Worm (Caenorhabditis elegans) whole organism, young adult: ENCODE results near the gene cpr-1.
A peak's percentile ranks its signal among the peaks of the same experiment; 100 is the strongest.

Experiments used
- B0336.3 ChIP-seq: fragments of 200-800 bp; sonication (Bioruptor generic); IDR thresholded peaks from 2 replicates; pipeline ENCODE4 v1.3.6; 2022; ENCODE audit warnings: missing genetic modification characterization, missing compliant biosample characterization
- D2030.7 ChIP-seq: fragments of 200-800 bp; sonication (Bioruptor generic); IDR thresholded peaks from 2 replicates; pipeline ENCODE4 v1.3.6; 2022; ENCODE audit warnings: missing genetic modification reagents, missing genetic modification characterization, missing compliant biosample characterization
- F49E8.2 ChIP-seq: sonication (generic microtip); optimal IDR thresholded peaks from 3 replicates; lab custom pipeline; 2017; ENCODE audit warnings: missing genetic modification characterization, mild to moderate bottlenecking, missing compliant biosample characterization, antibody characterized with exemption, moderate library complexity; ENCODE audit not compliant: insufficient read depth
- K11D2.4 ChIP-seq: fragments of 200-800 bp; sonication (Bioruptor generic); IDR thresholded peaks from 2 replicates; pipeline ENCODE4 v1.3.6; 2022; ENCODE audit warnings: missing genetic modification reagents, missing genetic modification characterization, missing compliant biosample characterization
- T26A5.8 ChIP-seq: sonication (generic microtip); optimal IDR thresholded peaks from 2 replicates; lab custom pipeline; 2016; ENCODE audit warnings: missing genetic modification characterization, missing compliant biosample characterization
- Y53F4B.3 ChIP-seq: fragments of 200-800 bp; sonication (Bioruptor generic); IDR thresholded peaks from 2 replicates; pipeline ENCODE4 v1.3.6; 2022; ENCODE audit warnings: missing genetic modification reagents, missing genetic modification characterization, missing compliant biosample characterization
- Y53G8AR.9 ChIP-seq: fragments of 200-800 bp; sonication (Bioruptor generic); conservative IDR thresholded peaks from 2 replicates; pipeline ENCODE4 v1.3.6; 2022; ENCODE audit warnings: missing genetic modification reagents, missing genetic modification characterization, missing compliant biosample characterization
- Y56A3A.18 ChIP-seq: fragments of 200-800 bp; sonication (Bioruptor generic); IDR thresholded peaks from 2 replicates; pipeline ENCODE4 v1.3.6; 2022; ENCODE audit warnings: missing genetic modification reagents, missing genetic modification characterization, missing compliant biosample characterization
- Y95B8A.8 ChIP-seq: fragments of 200-800 bp; sonication (Bioruptor generic); IDR thresholded peaks from 2 replicates; pipeline ENCODE4 v1.3.6; 2022; ENCODE audit warnings: missing genetic modification reagents, missing genetic modification characterization, missing compliant biosample characterization
- atf-7 ChIP-seq: sonication (generic microtip); optimal IDR thresholded peaks from 2 replicates; lab custom pipeline; 2017; ENCODE audit warnings: mild to moderate bottlenecking, missing genetic modification characterization, missing compliant biosample characterization
- attf-3 ChIP-seq: fragments of 200-800 bp; sonication (Bioruptor generic); conservative IDR thresholded peaks from 2 replicates; pipeline ENCODE4 v1.3.6; 2022; ENCODE audit warnings: missing genetic modification reagents, missing genetic modification characterization, missing compliant biosample characterization
- attf-5 ChIP-seq: fragments of 200-800 bp; sonication (Bioruptor generic); optimal IDR thresholded peaks from 2 replicates; lab custom pipeline; 2018; ENCODE audit warnings: mild to moderate bottlenecking, missing genetic modification characterization, missing compliant biosample characterization
- attf-6 ChIP-seq: fragments of 200-800 bp; sonication (Bioruptor generic); IDR thresholded peaks from 2 replicates; pipeline ENCODE4 v1.3.6; 2022; ENCODE audit warnings: missing genetic modification reagents, missing genetic modification characterization, missing compliant biosample characterization
- bed-1 ChIP-seq: fragments of 200-800 bp; sonication (Bioruptor generic); IDR thresholded peaks from 2 replicates; pipeline ENCODE4 v1.3.6; 2022; ENCODE audit warnings: missing genetic modification reagents, missing genetic modification characterization, missing compliant biosample characterization
- cebp-1 ChIP-seq, 2 experiments: fragments of 200-800 bp in 1 of 2; sonication (Bioruptor generic) in 1 of 2; sonication (generic microtip) in 1 of 2; IDR thresholded peaks in 1 of 2; optimal IDR thresholded peaks in 1 of 2; 2 replicates each; pipeline versions ENCODE4 v1.3.6 to Lab custom; 2017 to 2022; ENCODE audit warnings: missing compliant biosample characterization in 2 of 2, missing genetic modification characterization in 2 of 2, mild to moderate bottlenecking in 1 of 2, missing genetic modification reagents in 1 of 2, moderate library complexity in 1 of 2
- ceh-27 ChIP-seq: fragments of 200-800 bp; sonication (Bioruptor generic); optimal IDR thresholded peaks from 2 replicates; lab custom pipeline; 2018; ENCODE audit warnings: mild to moderate bottlenecking, missing genetic modification characterization, moderate library complexity, missing compliant biosample characterization
- ceh-58 ChIP-seq: fragments of 200-800 bp; sonication (Bioruptor generic); IDR thresholded peaks from 2 replicates; pipeline ENCODE4 v1.3.6; 2022; ENCODE audit warnings: missing genetic modification characterization, missing compliant biosample characterization
- die-1 ChIP-seq: sonication (generic microtip); optimal IDR thresholded peaks from 2 replicates; lab custom pipeline; 2016; ENCODE audit warnings: missing genotype, mild to moderate bottlenecking, missing genetic modification characterization, missing compliant biosample characterization
- dpff-1 ChIP-seq: sonication (generic microtip); optimal IDR thresholded peaks from 2 replicates; lab custom pipeline; 2017; ENCODE audit warnings: mild to moderate bottlenecking, missing genetic modification characterization, missing compliant biosample characterization
- egl-18 ChIP-seq: fragments of 200-800 bp; sonication (Bioruptor generic); IDR thresholded peaks from 2 replicates; pipeline ENCODE4 v1.3.6; 2022; ENCODE audit warnings: missing genetic modification reagents, missing genetic modification characterization, missing compliant biosample characterization
- ets-4 ChIP-seq: fragments of 200-800 bp; sonication (Bioruptor generic); optimal IDR thresholded peaks from 2 replicates; lab custom pipeline; 2018; ENCODE audit warnings: mild to moderate bottlenecking, missing genetic modification characterization, missing compliant biosample characterization
- fkh-3 ChIP-seq: sonication (generic microtip); optimal IDR thresholded peaks from 2 replicates; lab custom pipeline; 2016; ENCODE audit warnings: mild to moderate bottlenecking, missing genetic modification characterization, missing compliant biosample characterization
- hsf-1 ChIP-seq: fragments of 200-800 bp; sonication (Bioruptor generic); IDR thresholded peaks from 2 replicates; pipeline ENCODE4 v1.3.6; 2022; ENCODE audit warnings: missing genetic modification reagents, missing genetic modification characterization, missing compliant biosample characterization
- lag-1 ChIP-seq: fragments of 200-800 bp; sonication (Bioruptor generic); IDR thresholded peaks from 2 replicates; pipeline ENCODE4 v1.3.6; 2022; ENCODE audit warnings: missing genetic modification reagents, missing genetic modification characterization, missing compliant biosample characterization
- let-607 ChIP-seq, 2 experiments: fragments of 200-800 bp in 1 of 2; sonication (Bioruptor generic) in 1 of 2; sonication (generic microtip) in 1 of 2; optimal IDR thresholded peaks; 2 replicates each; lab custom pipeline; 2016 to 2018; ENCODE audit warnings: mild to moderate bottlenecking in 2 of 2, missing compliant biosample characterization in 2 of 2, missing genetic modification characterization in 2 of 2, moderate library complexity in 2 of 2, missing genotype in 1 of 2
- lin-54 ChIP-seq: fragments of 200-800 bp; sonication (Bioruptor generic); optimal IDR thresholded peaks from 2 replicates; lab custom pipeline; 2018; ENCODE audit warnings: mild to moderate bottlenecking, missing genetic modification characterization, missing compliant biosample characterization
- lir-1 ChIP-seq: fragments of 200-800 bp; sonication (Bioruptor generic); conservative IDR thresholded peaks from 2 replicates; pipeline ENCODE4 v1.3.6; 2022; ENCODE audit warnings: missing genetic modification reagents, missing genetic modification characterization, missing compliant biosample characterization
- madf-3 ChIP-seq: fragments of 200-800 bp; sonication (Bioruptor generic); IDR thresholded peaks from 2 replicates; pipeline ENCODE4 v1.3.6; 2022; ENCODE audit warnings: missing genetic modification reagents, missing genetic modification characterization, missing compliant biosample characterization
- mel-28 ChIP-seq: sonication (generic microtip); optimal IDR thresholded peaks from 2 replicates; lab custom pipeline; 2016; ENCODE audit warnings: borderline replicate concordance, mild to moderate bottlenecking, missing genetic modification characterization, missing compliant biosample characterization
- nfya-1 ChIP-seq: sonication (generic microtip); optimal IDR thresholded peaks from 2 replicates; lab custom pipeline; 2017; ENCODE audit warnings: antibody characterized with exemption, missing compliant biosample characterization, missing genetic modification characterization, borderline replicate concordance; ENCODE audit not compliant: insufficient read depth
- nfyb-1 ChIP-seq: fragments of 200-800 bp; sonication (Bioruptor generic); IDR thresholded peaks from 2 replicates; pipeline ENCODE4 v1.3.6; 2022; ENCODE audit warnings: missing genetic modification reagents, missing genetic modification characterization, missing compliant biosample characterization
- nhr-179 ChIP-seq: sonication (generic microtip); optimal IDR thresholded peaks from 2 replicates; lab custom pipeline; 2016; ENCODE audit warnings: mild to moderate bottlenecking, missing genetic modification characterization, missing compliant biosample characterization
- nhr-27 ChIP-seq: fragments of 200-800 bp; sonication (Bioruptor generic); optimal IDR thresholded peaks from 2 replicates; lab custom pipeline; 2018; ENCODE audit warnings: mild to moderate bottlenecking, missing genetic modification characterization, moderate library complexity, missing compliant biosample characterization
- nhr-80 ChIP-seq: sonication (generic microtip); optimal IDR thresholded peaks from 2 replicates; lab custom pipeline; 2016; ENCODE audit warnings: missing genetic modification characterization, missing compliant biosample characterization
- nhr-90 ChIP-seq: sonication (generic microtip); optimal IDR thresholded peaks from 2 replicates; lab custom pipeline; 2016; ENCODE audit warnings: missing genotype, mild to moderate bottlenecking, missing genetic modification characterization, missing compliant biosample characterization
- pbrm-1 ChIP-seq: fragments of 200-800 bp; sonication (Bioruptor generic); IDR thresholded peaks from 2 replicates; pipeline ENCODE4 v1.3.6; 2022; ENCODE audit warnings: missing genetic modification reagents, missing genetic modification characterization, missing compliant biosample characterization
- snpc-4 ChIP-seq, 5 experiments: fragments of 150-350 bp in 1 of 5; sonication (generic microtip) in 4 of 5; optimal IDR thresholded peaks; 2 replicates each; lab custom pipeline; 2014 to 2018; ENCODE audit warnings: missing genetic modification characterization in 5 of 5, missing biosample characterization in 3 of 5, antibody characterized with exemption in 2 of 5, mild to moderate bottlenecking in 2 of 5, missing compliant biosample characterization in 2 of 5, missing genotype in 2 of 5, moderate library complexity in 2 of 5, missing genetic modification reagents in 1 of 5
- somi-1 ChIP-seq: fragments of 200-800 bp; sonication (Bioruptor generic); optimal IDR thresholded peaks from 2 replicates; lab custom pipeline; 2018; ENCODE audit warnings: mild to moderate bottlenecking, missing genetic modification characterization, missing compliant biosample characterization
- tbp1 ChIP-seq: fragments of 200-800 bp; sonication (Bioruptor generic); optimal IDR thresholded peaks from 2 replicates; lab custom pipeline; 2018; ENCODE audit warnings: mild to moderate bottlenecking, missing genetic modification characterization, missing compliant biosample characterization
- tbx-9 ChIP-seq: sonication (generic microtip); optimal IDR thresholded peaks from 2 replicates; lab custom pipeline; 2016; ENCODE audit warnings: borderline replicate concordance, missing genetic modification characterization, inconsistent platforms, missing compliant biosample characterization
- tlf-1 ChIP-seq: fragments of 200-800 bp; sonication (Bioruptor generic); optimal IDR thresholded peaks from 2 replicates; lab custom pipeline; 2018; ENCODE audit warnings: mild to moderate bottlenecking, missing genetic modification characterization, missing compliant biosample characterization
- xnd-1 ChIP-seq: sonication (generic microtip); optimal IDR thresholded peaks from 2 replicates; lab custom pipeline; 2016; ENCODE audit warnings: missing genotype, missing genetic modification reagents, missing genetic modification characterization, missing compliant biosample characterization
- ztf-22 ChIP-seq: fragments of 200-800 bp; sonication (Bioruptor generic); optimal IDR thresholded peaks from 2 replicates; lab custom pipeline; 2018; ENCODE audit warnings: mild to moderate bottlenecking, missing genetic modification characterization, moderate library complexity, missing compliant biosample characterization
- ztf-3 ChIP-seq: fragments of 200-800 bp; sonication (Bioruptor generic); optimal IDR thresholded peaks from 2 replicates; lab custom pipeline; 2018; ENCODE audit warnings: mild to moderate bottlenecking, missing genetic modification characterization, missing compliant biosample characterization

cpr-1 gene

DNA sequence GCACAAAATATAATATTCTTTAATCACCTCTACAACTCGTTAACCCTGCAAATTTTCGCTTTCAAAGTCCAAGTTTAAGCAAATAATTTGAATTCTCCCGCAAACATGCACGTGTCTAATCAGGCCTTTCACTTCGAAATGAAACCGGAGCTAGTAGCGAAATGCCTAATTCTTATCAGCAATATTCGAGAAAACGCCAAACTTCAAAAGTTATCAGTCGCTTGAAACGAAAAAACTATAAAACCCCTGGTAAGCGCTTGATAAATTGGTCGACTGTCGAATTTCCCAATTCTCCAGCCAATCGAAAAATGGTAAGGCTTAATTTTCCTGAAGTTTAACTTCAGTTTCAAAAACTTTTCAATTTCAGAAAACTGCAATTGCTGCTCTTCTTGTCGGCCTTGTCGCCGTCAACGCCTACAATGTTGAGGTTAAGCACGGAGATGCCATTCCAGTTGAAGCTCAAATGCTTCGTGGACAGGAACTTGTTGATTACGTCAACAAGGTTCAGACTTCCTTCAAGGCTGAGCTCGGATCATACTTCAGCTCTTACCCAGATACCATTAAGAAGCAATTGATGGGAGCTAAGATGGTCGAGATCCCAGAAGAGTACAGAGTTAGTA lies 27.6 kb downstream of the cpr-1 start, which contains the start of gene cpr-9 (continued):
- TF ChIP-seq dpff-1 (no peak), nfya-1 (tag; lab: Kevin White, UChicago) (no peak), tbp1 (GFP tag; lab: Kevin White, UChicago) (peak; percentile 1), F49E8.2 (tag; lab: Kevin White, UChicago) (no peak), ztf-3 (GFP tag; lab: Kevin White, UChicago) (no peak), nhr-27 (no peak), Y53G8AR.9 (GFP tag; lab: Robert Waterston, UW) (0 out of 2 replicates have a peak, but pooled peaks have one; percentile 11), ets-4 (GFP tag; lab: Kevin White, UChicago) (peak; percentile 22), fkh-3 (tag; lab: Kevin White, UChicago) (no peak), cebp-1 (GFP tag; IDR thresholded peaks at IDR 0.05; lab: Robert Waterston, UW) (no peak), cebp-1 (tag; optimal IDR thresholded peaks at IDR 0.05; lab: Kevin White, UChicago) (peak; percentile 24), attf-5 (GFP tag; lab: Kevin White, UChicago) (no peak), xnd-1 (tag; lab: Kevin White, UChicago) (no peak), mel-28 (tag; lab: Kevin White, UChicago) (no peak), hsf-1 (GFP tag; lab: Robert Waterston, UW) (no peak), ztf-22 (GFP tag; lab: Kevin White, UChicago) (peak; percentile 8), K11D2.4 (GFP tag; lab: Robert Waterston, UW) (no peak), egl-18 (GFP tag; lab: Robert Waterston, UW) (no peak), somi-1 (GFP tag; lab: Kevin White, UChicago) (no peak), lir-1 (GFP tag; lab: Robert Waterston, UW) (no peak), nhr-179 (tag; lab: Kevin White, UChicago) (no peak), B0336.3 (GFP tag; lab: Robert Waterston, UW) (peak; percentile 10; the same call in 1 of the 2 replicates)

DNA sequence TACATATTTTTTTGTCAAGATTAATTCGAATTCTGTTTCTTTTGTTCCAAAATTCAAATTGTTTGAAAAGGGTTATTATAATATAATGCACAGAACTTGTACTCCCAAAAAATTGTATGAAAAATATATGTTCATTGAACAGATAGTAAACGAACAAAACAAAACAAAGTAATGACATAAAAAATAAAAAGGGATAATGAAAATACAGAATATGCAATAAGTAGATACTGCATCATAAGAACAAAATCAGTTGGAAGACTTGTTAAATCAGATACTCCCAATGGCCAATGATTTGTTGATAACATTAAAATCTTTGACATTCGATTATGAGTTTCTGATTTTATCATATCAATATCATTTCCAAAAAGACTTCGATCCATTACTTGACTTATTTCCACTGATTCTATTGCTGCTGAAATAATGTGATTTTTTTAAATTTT lies 29.2 kb downstream of the cpr-1 start:
- TF ChIP-seq bed-1 (GFP tag; lab: Robert Waterston, UW), result no peak
- TF ChIP-seq attf-3, result no peak
- no peak for TF ChIP-seq snpc-4 (GFP tag; optimal IDR thresholded peaks at IDR 0.05; lab: Kevin White, UChicago)
- peak in 1 of 4 experiments; percentile 0 for TF ChIP-seq snpc-4 (tag; optimal IDR thresholded peaks at IDR 0.05; lab: Kevin White, UChicago)
- no peak for TF ChIP-seq ceh-58 (GFP tag; lab: Robert Waterston, UW)
- peak; percentile 35 for TF ChIP-seq tbp1 (GFP tag; lab: Kevin White, UChicago)
- TF ChIP-seq Y95B8A.8 (GFP tag; lab: Robert Waterston, UW), result peak; percentile 47; the same call in 1 of the 2 replicates
- TF ChIP-seq lin-54 (GFP tag; lab: Kevin White, UChicago), result peak; percentile 45
- TF ChIP-seq nhr-90, result no peak
- 0 out of 2 replicates have a peak, but pooled peaks have one; percentile 26 for TF ChIP-seq attf-6
- no peak for TF ChIP-seq D2030.7 (GFP tag; lab: Robert Waterston, UW)
- TF ChIP-seq cebp-1 (GFP tag; IDR thresholded peaks at IDR 0.05; lab: Robert Waterston, UW), result no peak
- TF ChIP-seq cebp-1 (tag; optimal IDR thresholded peaks at IDR 0.05; lab: Kevin White, UChicago), result peak; percentile 29
- peak in 1 of 2 experiments; percentile 72 for TF ChIP-seq let-607 (tag; optimal IDR thresholded peaks at IDR 0.05; lab: Kevin White, UChicago)
- TF ChIP-seq Y53F4B.3 (GFP tag; lab: Robert Waterston, UW), result no peak
- TF ChIP-seq pbrm-1 (GFP tag; lab: Robert Waterston, UW), result peak; percentile 74; the same call in 1 of the 2 replicates
- TF ChIP-seq nfyb-1 (GFP tag; lab: Robert Waterston, UW), result peak; percentile 73; the same call in 1 of the 2 replicates
- TF ChIP-seq lag-1 (GFP tag; lab: Robert Waterston, UW), result no peak
- peak; percentile 96 for TF ChIP-seq Y53G8AR.9 (GFP tag; lab: Robert Waterston, UW)
- TF ChIP-seq ceh-27 (GFP tag; lab: Kevin White, UChicago), result no peak
- TF ChIP-seq die-1 (tag; lab: Kevin White, UChicago), result no peak
- no peak for TF ChIP-seq tbx-9 (tag; lab: Kevin White, UChicago)
- peak; percentile 91 for TF ChIP-seq atf-7 (tag; lab: Kevin White, UChicago)
- TF ChIP-seq T26A5.8 (tag; lab: Kevin White, UChicago), result no peak
- peak; percentile 88; the same call in 1 of the 2 replicates for TF ChIP-seq Y56A3A.18 (GFP tag; lab: Robert Waterston, UW)
- peak; percentile 73 for TF ChIP-seq tlf-1 (GFP tag; lab: Kevin White, UChicago)
- peak; percentile 76; the same call in 1 of the 2 replicates for TF ChIP-seq madf-3 (GFP tag; lab: Robert Waterston, UW)
- TF ChIP-seq nhr-80, result peak; percentile 46
